Fruit fly (Drosophila melanogaster) whole organism, embryonic: ENCODE data around the gene CG34238.
A peak's percentile ranks its signal among the peaks of the same experiment; 100 is the strongest.

ENCODE experiments used
- Awh ChIP-seq: fragments of 200-800 bp; sonication (Bioruptor generic); IDR thresholded peaks from 2 replicates; pipeline ENCODE4, ENCODE4 v1.3.6; 2022; ENCODE audit warnings: missing biosample characterization, missing genetic modification characterization
- CG1024 ChIP-seq: fragments of 200-800 bp; sonication (Bioruptor generic); IDR thresholded peaks from 2 replicates; pipeline ENCODE4 v1.3.6; 2022; ENCODE audit warnings: missing biosample characterization, missing genetic modification characterization
- CG11456 ChIP-seq: fragments of 200-800 bp; sonication (Bioruptor generic); IDR thresholded peaks from 3 replicates; pipeline ENCODE4 v1.3.6; 2022; ENCODE audit warnings: missing biosample characterization, missing genetic modification characterization
- CG14710 ChIP-seq: fragments of 200-800 bp; sonication (Bioruptor generic); optimal IDR thresholded peaks from 3 replicates; lab custom pipeline; 2019; ENCODE audit warnings: missing biosample characterization, mild to moderate bottlenecking, missing genetic modification characterization, moderate library complexity
- CG15479 ChIP-seq: fragments of 200-800 bp; sonication (Bioruptor generic); optimal IDR thresholded peaks from 3 replicates; lab custom pipeline; 2019; ENCODE audit warnings: missing biosample characterization, mild to moderate bottlenecking, missing genetic modification characterization, moderate library complexity
- CG17361 ChIP-seq: fragments of 200-800 bp; sonication (Bioruptor generic); IDR thresholded peaks from 3 replicates; pipeline ENCODE4 v1.3.6; 2022; ENCODE audit warnings: missing biosample characterization, missing genetic modification characterization
- CG18476 ChIP-seq: fragments of 200-800 bp; sonication (Bioruptor generic); optimal IDR thresholded peaks from 2 replicates; lab custom pipeline; 2016; ENCODE audit warnings: missing biosample characterization, mild to moderate bottlenecking, missing genetic modification characterization
- CG2116 ChIP-seq: fragments of 200-800 bp; sonication (Bioruptor generic); optimal IDR thresholded peaks from 3 replicates; lab custom pipeline; 2018; ENCODE audit warnings: missing biosample characterization, mild to moderate bottlenecking, missing genetic modification characterization
- CG2199 ChIP-seq: fragments of 200-800 bp; sonication (Bioruptor generic); IDR thresholded peaks from 3 replicates; pipeline ENCODE4 v1.3.6; 2022; ENCODE audit warnings: missing biosample characterization, missing genetic modification characterization
- CG30020 ChIP-seq: fragments of 200-800 bp; optimal IDR thresholded peaks from 2 replicates; lab custom pipeline; 2019; ENCODE audit warnings: missing biosample characterization, mild to moderate bottlenecking, missing genetic modification characterization, moderate library complexity
- CG31224 ChIP-seq: fragments of 200-800 bp; sonication (Bioruptor generic); IDR thresholded peaks from 2 replicates; pipeline ENCODE4 v1.3.6; 2022; ENCODE audit warnings: missing biosample characterization, missing genetic modification characterization
- CG32772 ChIP-seq: fragments of 200-800 bp; sonication (Bioruptor generic); IDR thresholded peaks from 2 replicates; pipeline ENCODE4 v1.3.6; 2022; ENCODE audit warnings: missing biosample characterization, missing genetic modification characterization
- CG4282 ChIP-seq: fragments of 200-800 bp; sonication (Bioruptor generic); optimal IDR thresholded peaks from 2 replicates; lab custom pipeline; 2016; ENCODE audit warnings: missing biosample characterization, missing genetic modification characterization
- CG4820 ChIP-seq: fragments of 200-800 bp; sonication (Bioruptor generic); optimal IDR thresholded peaks from 3 replicates; lab custom pipeline; 2016; ENCODE audit warnings: missing biosample characterization, missing genetic modification characterization
- CG6765 ChIP-seq: fragments of 200-800 bp; sonication (Bioruptor generic); optimal IDR thresholded peaks from 3 replicates; lab custom pipeline; 2017; ENCODE audit warnings: missing biosample characterization, mild to moderate bottlenecking, missing genetic modification characterization
- CG7271 ChIP-seq: fragments of 200-800 bp; sonication (Bioruptor generic); optimal IDR thresholded peaks from 2 replicates; lab custom pipeline; 2018; ENCODE audit warnings: missing biosample characterization, mild to moderate bottlenecking, missing genetic modification characterization, moderate library complexity
- CG8290 ChIP-seq, 3 experiments: fragments of 200-800 bp; sonication (Bioruptor generic); optimal IDR thresholded peaks; 2 replicates each; lab custom pipeline; 2016 to 2019; ENCODE audit warnings: missing biosample characterization in 3 of 3, missing genetic modification characterization in 3 of 3, mild to moderate bottlenecking in 2 of 3, moderate library complexity in 1 of 3
- Camta ChIP-seq: fragments of 200-800 bp; sonication (Bioruptor generic); optimal IDR thresholded peaks from 2 replicates; lab custom pipeline; 2016; ENCODE audit warnings: missing biosample characterization, missing genetic modification characterization
- Chrac-16 ChIP-seq: fragments of 200-800 bp; sonication (Bioruptor generic); optimal IDR thresholded peaks from 3 replicates; lab custom pipeline; 2016; ENCODE audit warnings: missing biosample characterization, missing genetic modification characterization
- CkIIα-i1 ChIP-seq: fragments of 200-800 bp; sonication (Bioruptor generic); IDR thresholded peaks from 2 replicates; pipeline ENCODE4 v1.3.6; 2022; ENCODE audit warnings: missing biosample characterization, missing genetic modification characterization
- Hand ChIP-seq: fragments of 200-800 bp; sonication (Bioruptor generic); optimal IDR thresholded peaks from 2 replicates; lab custom pipeline; 2017; ENCODE audit warnings: mild to moderate bottlenecking, missing biosample characterization, missing genetic modification reagents, missing genetic modification characterization
- Hmx ChIP-seq: fragments of 200-800 bp; sonication (Bioruptor generic); optimal IDR thresholded peaks from 2 replicates; lab custom pipeline; 2016; ENCODE audit warnings: missing biosample characterization, missing genetic modification characterization
- Jarid2 ChIP-seq: fragments of 200-800 bp; sonication (Bioruptor generic); optimal IDR thresholded peaks from 3 replicates; lab custom pipeline; 2017; ENCODE audit warnings: mild to moderate bottlenecking, missing biosample characterization, missing genetic modification reagents, missing genetic modification characterization
- Lhr ChIP-seq: fragments of 200-800 bp; sonication (Bioruptor generic); optimal IDR thresholded peaks from 3 replicates; lab custom pipeline; 2017; ENCODE audit warnings: mild to moderate bottlenecking, missing biosample characterization, missing genetic modification reagents, missing genetic modification characterization
- Rx ChIP-seq: fragments of 200-800 bp; sonication (Bioruptor generic); IDR thresholded peaks from 2 replicates; pipeline ENCODE4 v1.3.6; 2022; ENCODE audit warnings: missing biosample characterization, missing genetic modification characterization
- Stat92E ChIP-seq, 3 experiments: fragments of >200 bp in 2 of 3; fragments of 200-800 bp in 1 of 3; sonication (Bioruptor generic) in 1 of 3; optimal IDR thresholded peaks; 2 replicates each; lab custom pipeline; 2017 to 2019; ENCODE audit warnings: missing biosample characterization in 3 of 3, missing genetic modification characterization in 3 of 3, mild to moderate bottlenecking in 1 of 3, moderate library complexity in 1 of 3
- TFAM ChIP-seq: fragments of 200-800 bp; sonication (Bioruptor generic); optimal IDR thresholded peaks from 2 replicates; lab custom pipeline; 2017; ENCODE audit warnings: missing biosample characterization, missing genetic modification characterization, inconsistent platforms
- Taf1 ChIP-seq: fragments of 200-800 bp; sonication (Bioruptor generic); IDR thresholded peaks from 2 replicates; pipeline ENCODE4 v1.3.6; 2022; ENCODE audit warnings: missing biosample characterization, missing genetic modification characterization
- Xbp1 ChIP-seq: fragments of 200-800 bp; sonication (Bioruptor generic); optimal IDR thresholded peaks from 3 replicates; lab custom pipeline; 2016; ENCODE audit warnings: missing biosample characterization, mild to moderate bottlenecking, missing genetic modification characterization
- bbx ChIP-seq: fragments of 200-800 bp; sonication (Bioruptor generic); IDR thresholded peaks from 2 replicates; pipeline ENCODE4 v1.3.6; 2022; ENCODE audit warnings: missing biosample characterization, missing genetic modification characterization; ENCODE audit not compliant: partially characterized antibody
- cg ChIP-seq: fragments of 200-800 bp; sonication (Bioruptor generic); optimal IDR thresholded peaks from 3 replicates; lab custom pipeline; 2019; ENCODE audit warnings: missing biosample characterization, mild to moderate bottlenecking, missing genetic modification characterization, moderate library complexity
- chinmo ChIP-seq: fragments of 200-800 bp; sonication (Bioruptor generic); IDR thresholded peaks from 4 replicates; pipeline ENCODE4 v1.3.6; 2022; ENCODE audit warnings: missing biosample characterization, missing genetic modification characterization; ENCODE audit not compliant: partially characterized antibody
- chm ChIP-seq: fragments of 200-800 bp; sonication (Bioruptor generic); IDR thresholded peaks from 2 replicates; pipeline ENCODE4 v1.3.6; 2022; ENCODE audit warnings: missing biosample characterization, missing genetic modification characterization
- ems ChIP-seq: fragments of 200-800 bp; sonication (Bioruptor generic); optimal IDR thresholded peaks from 3 replicates; lab custom pipeline; 2016; ENCODE audit warnings: missing biosample characterization, missing genetic modification characterization
- gem ChIP-seq: fragments of 200-800 bp; sonication (Bioruptor generic); optimal IDR thresholded peaks from 2 replicates; lab custom pipeline; 2019; ENCODE audit warnings: missing biosample characterization, mild to moderate bottlenecking, missing genetic modification characterization, moderate library complexity
- gsb-n ChIP-seq: fragments of 200-800 bp; sonication (Bioruptor generic); optimal IDR thresholded peaks from 3 replicates; lab custom pipeline; 2018; ENCODE audit warnings: missing biosample characterization, mild to moderate bottlenecking, missing genetic modification characterization
- knrl ChIP-seq: fragments of 200-800 bp; sonication (Bioruptor generic); IDR thresholded peaks from 3 replicates; pipeline ENCODE4 v1.3.6; 2022; ENCODE audit warnings: missing biosample characterization, missing genetic modification characterization; ENCODE audit not compliant: partially characterized antibody
- maf-S ChIP-seq: fragments of 200-800 bp; sonication (Bioruptor generic); optimal IDR thresholded peaks from 2 replicates; lab custom pipeline; 2016; ENCODE audit warnings: missing biosample characterization, missing genetic modification characterization
- oc ChIP-seq: fragments of 200-800 bp; sonication (Bioruptor generic); optimal IDR thresholded peaks from 2 replicates; lab custom pipeline; 2018; ENCODE audit warnings: missing biosample characterization, mild to moderate bottlenecking, missing genetic modification characterization, moderate library complexity
- pho ChIP-seq: fragments of 200-800 bp; sonication (Bioruptor generic); optimal IDR thresholded peaks from 2 replicates; lab custom pipeline; 2016; ENCODE audit warnings: missing biosample characterization, missing genetic modification characterization
- pum ChIP-seq: fragments of 200-800 bp; sonication (Bioruptor generic); optimal IDR thresholded peaks from 2 replicates; lab custom pipeline; 2016; ENCODE audit warnings: missing biosample characterization, missing genetic modification characterization
- salm ChIP-seq: fragments of 200-800 bp; sonication (Bioruptor generic); optimal IDR thresholded peaks from 2 replicates; lab custom pipeline; 2018; ENCODE audit warnings: missing biosample characterization, mild to moderate bottlenecking, missing genetic modification characterization
- slbo ChIP-seq: fragments of 200-800 bp; sonication (Bioruptor generic); IDR thresholded peaks from 2 replicates; pipeline ENCODE4 v1.3.6; 2022; ENCODE audit warnings: missing biosample characterization, missing genetic modification characterization
- tin ChIP-seq: fragments of 200-800 bp; sonication (Bioruptor generic); optimal IDR thresholded peaks from 3 replicates; lab custom pipeline; 2016; ENCODE audit warnings: missing biosample characterization, missing genetic modification characterization
- ttk ChIP-seq: fragments of 200-800 bp; sonication (Bioruptor generic); IDR thresholded peaks from 2 replicates; pipeline ENCODE4 v2.1.2; 2022; ENCODE audit warnings: missing biosample characterization, missing genetic modification characterization
- twi ChIP-seq: fragments of 200-800 bp; optimal IDR thresholded peaks from 2 replicates; lab custom pipeline; 2019; ENCODE audit warnings: missing biosample characterization, mild to moderate bottlenecking, missing genetic modification characterization, moderate library complexity
- unpg ChIP-seq: fragments of 200-800 bp; sonication (Bioruptor generic); optimal IDR thresholded peaks from 3 replicates; lab custom pipeline; 2018; ENCODE audit warnings: missing biosample characterization, mild to moderate bottlenecking, missing genetic modification characterization, moderate library complexity
- zfh1 ChIP-seq: fragments of 200-800 bp; sonication (Bioruptor generic); IDR thresholded peaks from 3 replicates; pipeline ENCODE4 v1.3.6; 2022; ENCODE audit warnings: missing biosample characterization, missing genetic modification characterization

Gene CG34238

dm6 chr3L:10660744-10661589, 34.7 kb downstream of the CG34238 start, which contains the start of the genes CG32066 and CG8003 (continued):
- TF ChIP-seq CG7271 (tag; lab: Kevin White, UChicago) (no peak), unpg (no peak), pum (GFP tag; lab: Kevin White, UChicago) (no peak), bbx (peak; percentile 98), Xbp1 (peak; percentile 29), chm (GFP tag; lab: Robert Waterston, UW) (peak; percentile 87), CG32772 (GFP tag; lab: Robert Waterston, UW) (no peak), salm (peak; percentile 28), Chrac-16 (GFP tag; lab: Kevin White, UChicago) (no peak), oc (peak; percentile 56), CG8290 (GFP tag; optimal IDR thresholded peaks at IDR 0.05; lab: Kevin White, UChicago) (peak; percentile 38), CG8290 (tag; optimal IDR thresholded peaks at IDR 0.05; lab: Kevin White, UChicago) (peak in 1 of 2 experiments; percentile 78), Stat92E (GFP tag; optimal IDR thresholded peaks at IDR 0.05; lab: Kevin White, UChicago) (peak in 1 of 3 experiments; percentile 47), CG4282 (GFP tag; lab: Kevin White, UChicago) (no peak), Taf1 (GFP tag; lab: Robert Waterston, UW) (no peak), CG17361 (GFP tag; lab: Robert Waterston, UW) (peak; percentile 66), Hand (GFP tag; lab: Kevin White, UChicago) (peak; percentile 2), Rx (GFP tag; lab: Robert Waterston, UW) (no peak), Jarid2 (GFP tag; lab: Kevin White, UChicago) (peak; percentile 96), cg (GFP tag; lab: Kevin White, UChicago) (peak; percentile 34), CG1024 (GFP tag; lab: Robert Waterston, UW) (no peak; the same call in 1 of the 2 replicates), Awh (GFP tag; lab: Robert Waterston, UW) (no peak), CG6765 (GFP tag; lab: Kevin White, UChicago) (peak; percentile 50), knrl (peak; percentile 92), CkIIα-i1 (GFP tag; lab: Robert Waterston, UW) (no peak), TFAM (no peak), CG2116 (GFP tag; lab: Kevin White, UChicago) (peak; percentile 4), slbo (peak; percentile 44), pho (GFP tag; lab: Kevin White, UChicago) (no peak), Lhr (no peak), maf-S (GFP tag; lab: Kevin White, UChicago) (no peak), twi (tag; lab: Kevin White, UChicago) (no peak), zfh1 (GFP tag; lab: Robert Waterston, UW) (peak; percentile 51; the same call in 2 of the 3 replicates), CG31224 (GFP tag; lab: Robert Waterston, UW) (no peak), CG4820 (GFP tag; lab: Kevin White, UChicago) (peak; percentile 56), CG30020 (tag; lab: Kevin White, UChicago) (peak; percentile 60), CG2199 (GFP tag; lab: Robert Waterston, UW) (peak; percentile 76), Camta (GFP tag; lab: Kevin White, UChicago) (no peak), tin (GFP tag; lab: Kevin White, UChicago) (peak; percentile 5), chinmo (GFP tag; lab: Robert Waterston, UW) (peak; percentile 61; the same call in 2 of the 4 replicates), ems (GFP tag; lab: Kevin White, UChicago) (no peak), CG15479 (GFP tag; lab: Kevin White, UChicago) (no peak), gem (peak; percentile 72), CG11456 (GFP tag; lab: Robert Waterston, UW) (peak; percentile 52; the same call in 1 of the 3 replicates), ttk (GFP tag; lab: Robert Waterston, UW) (no peak), CG14710 (tag; lab: Kevin White, UChicago) (peak; percentile 52), gsb-n (tag; lab: Kevin White, UChicago) (peak; percentile 35), Hmx (GFP tag; lab: Kevin White, UChicago) (no peak), CG18476 (GFP tag; lab: Kevin White, UChicago) (no peak)
